Fruit fly (Drosophila melanogaster) ovary, adult (tissue): Measurements from ENCODE around the gene CG10041.
A peak's percentile ranks its signal among the peaks of the same experiment; 100 is the strongest.

ENCODE experiments used
- CG17801 ChIP-seq: fragments of 200-800 bp; optimal IDR thresholded peaks from 2 replicates; lab custom pipeline; 2019; ENCODE audit warnings: missing biosample characterization, mild to moderate bottlenecking, missing genetic modification characterization, moderate library complexity; ENCODE audit not compliant: partially characterized antibody

The CG10041 gene

dm6 chr3R:12375258-12375783 lies 23.4 kb upstream of the CG10041 start, which contains the start of gene GstD5:
GstD5 (plus strand) TSS chr3R:12375733.
- no peak for TF ChIP-seq CG17801

- TF ChIP-seq CG17801, result no peak
These were observed 21.9 kb upstream of the CG10041 start, which contains the start of gene GstD4 for dm6 chr3R:12373800-12374199. GstD4 (plus strand) TSS chr3R:12374100.

- no peak for TF ChIP-seq CG17801
These were observed 20.9 kb upstream of the CG10041 start, which contains the start of gene GstD3 for dm6 chr3R:12372800-12373199. GstD3 (plus strand) TSS chr3R:12373068.

dm6 chr3R:12371671-12372070 lies 19.8 kb upstream of the CG10041 start, which contains the start of gene GstD2:
GstD2 (plus strand) TSS chr3R:12371971.
- TF ChIP-seq CG17801, result peak; percentile 10

- TF ChIP-seq CG17801, result no peak
These were observed 18.7 kb upstream of the CG10041 start for dm6 chr3R:12370643-12370995.

- no peak for TF ChIP-seq CG17801
These were observed 18.1 kb upstream of the CG10041 start for dm6 chr3R:12369793-12370642.

- TF ChIP-seq CG17801, result peak; percentile 74
These were observed 17.4 kb upstream of the CG10041 start, which contains the start of gene GstD1 for dm6 chr3R:12369135-12369792. GstD1 (minus strand) TSS chr3R:12369268.

dm6 chr3R:12367464-12367863 lies 15.6 kb upstream of the CG10041 start, which contains the start of gene GstD9:
GstD9 (minus strand) TSS chr3R:12367564.
- TF ChIP-seq CG17801, result no peak

dm6 chr3R:12365887-12366286 lies 14.0 kb upstream of the CG10041 start:
- TF ChIP-seq CG17801, result no peak

- TF ChIP-seq CG17801, result no peak
These were observed 13.4 kb upstream of the CG10041 start, which contains the start of gene GstD10 for dm6 chr3R:12365264-12365840. GstD10 (minus strand) TSS chr3R:12365735.

- TF ChIP-seq CG17801, result no peak
These were observed 12.7 kb upstream of the CG10041 start, which contains the start of gene Tim17a1 for dm6 chr3R:12364580-12364979. Tim17a1 (minus strand) TSS chr3R:12364680.

- no peak for TF ChIP-seq CG17801
These were observed 11.6 kb upstream of the CG10041 start for dm6 chr3R:12363544-12363943.

- TF ChIP-seq CG17801, result no peak
These were observed 10.1 kb upstream of the CG10041 start for dm6 chr3R:12361962-12362497.

- no peak for TF ChIP-seq CG17801
These were observed 7.9 kb upstream of the CG10041 start, which contains the start of gene CG4115 for dm6 chr3R:12359837-12360236. CG4115 (plus strand) TSS chr3R:12360008.

- no peak for TF ChIP-seq CG17801
These were observed 4.1 kb upstream of the CG10041 start, which contains the start of gene MBD-R2 for dm6 chr3R:12356044-12356443. MBD-R2 (minus strand) TSS chr3R:12356265.

- TF ChIP-seq CG17801, result no peak
These were observed 1.4 kb downstream of the CG10041 start, which contains the start of gene CG10038 for dm6 chr3R:12350497-12350896. CG10038 (minus strand) TSS chr3R:12350644.
